Worm (Caenorhabditis elegans) whole organism, mixed stage, embryonic: ENCODE measurements around the gene kqt-1.

Experiments used
- M03D4.4 ChIP-seq: sonication (generic microtip); optimal IDR thresholded peaks from 2 replicates; lab custom pipeline; 2017; ENCODE audit warnings: mild to moderate bottlenecking, missing genetic modification characterization, missing compliant biosample characterization
- bed-3 ChIP-seq: fragments of 200-800 bp; sonication (Bioruptor generic); optimal IDR thresholded peaks from 3 replicates; lab custom pipeline; 2018; ENCODE audit warnings: mild to moderate bottlenecking, missing genetic modification characterization, moderate library complexity, missing compliant biosample characterization
- blmp-1 ChIP-seq: fragments of 150-350 bp; optimal IDR thresholded peaks from 2 replicates; lab custom pipeline; 2014; ENCODE audit warnings: missing biosample characterization, missing genetic modification characterization
- ceh-39 ChIP-seq: fragments of 150-350 bp; optimal IDR thresholded peaks from 2 replicates; lab custom pipeline; 2014; ENCODE audit warnings: missing biosample characterization, missing genetic modification characterization
- ceh-83 ChIP-seq: fragments of 200-800 bp; sonication (Bioruptor generic); optimal IDR thresholded peaks from 2 replicates; lab custom pipeline; 2018; ENCODE audit warnings: mild to moderate bottlenecking, missing genetic modification characterization, missing compliant biosample characterization
- ces-1 ChIP-seq: fragments of 150-350 bp; optimal IDR thresholded peaks from 2 replicates; lab custom pipeline; 2014; ENCODE audit warnings: missing biosample characterization, missing genetic modification reagents, missing genetic modification characterization
- cnd-1 ChIP-seq: fragments of 200-800 bp; sonication (Bioruptor generic); optimal IDR thresholded peaks from 2 replicates; lab custom pipeline; 2018; ENCODE audit warnings: mild to moderate bottlenecking, missing genetic modification characterization, missing compliant biosample characterization
- drap-1 ChIP-seq: fragments of 200-800 bp; sonication (Bioruptor generic); optimal IDR thresholded peaks from 3 replicates; lab custom pipeline; 2018; ENCODE audit warnings: mild to moderate bottlenecking, missing genetic modification characterization, missing compliant biosample characterization
- elt-1 ChIP-seq: sonication (generic microtip); optimal IDR thresholded peaks from 2 replicates; lab custom pipeline; 2017; ENCODE audit warnings: missing genetic modification characterization, mild to moderate bottlenecking, missing compliant biosample characterization, antibody characterized with exemption, moderate library complexity, borderline replicate concordance; ENCODE audit not compliant: insufficient read depth
- flh-1 ChIP-seq: fragments of 200-800 bp; sonication (Bioruptor generic); optimal IDR thresholded peaks from 2 replicates; lab custom pipeline; 2018; ENCODE audit warnings: mild to moderate bottlenecking, missing genetic modification characterization, moderate library complexity, missing compliant biosample characterization
- ham-2 ChIP-seq: fragments of 200-800 bp; sonication (Bioruptor generic); optimal IDR thresholded peaks from 2 replicates; lab custom pipeline; 2018; ENCODE audit warnings: mild to moderate bottlenecking, missing genetic modification characterization, missing compliant biosample characterization
- hlh-1 ChIP-seq: fragments of 150-350 bp; optimal IDR thresholded peaks from 2 replicates; lab custom pipeline; 2014; ENCODE audit warnings: missing biosample characterization, missing genetic modification reagents, missing genetic modification characterization
- lin-13 ChIP-seq: fragments of 150-350 bp; optimal IDR thresholded peaks from 2 replicates; lab custom pipeline; 2014; ENCODE audit warnings: missing biosample characterization, missing genetic modification characterization
- lin-32 ChIP-seq: fragments of 200-800 bp; sonication (Bioruptor generic); optimal IDR thresholded peaks from 2 replicates; lab custom pipeline; 2018; ENCODE audit warnings: mild to moderate bottlenecking, missing genetic modification characterization, missing compliant biosample characterization
- lsy-2 ChIP-seq: fragments of 150-350 bp; optimal IDR thresholded peaks from 2 replicates; lab custom pipeline; 2014; ENCODE audit warnings: missing biosample characterization, missing genetic modification characterization
- mab-5 ChIP-seq: fragments of 150-350 bp; optimal IDR thresholded peaks from 2 replicates; lab custom pipeline; 2014; ENCODE audit warnings: missing biosample characterization, missing genetic modification characterization
- mep-1 ChIP-seq: fragments of 150-350 bp; optimal IDR thresholded peaks from 2 replicates; lab custom pipeline; 2017; ENCODE audit warnings: missing biosample characterization, missing genetic modification reagents, missing genetic modification characterization, inconsistent platforms
- mls-2 ChIP-seq: sonication (generic microtip); optimal IDR thresholded peaks from 2 replicates; lab custom pipeline; 2016; ENCODE audit warnings: mild to moderate bottlenecking, missing genetic modification characterization, moderate library complexity, missing compliant biosample characterization
- nhr-12 ChIP-seq: fragments of 150-350 bp; optimal IDR thresholded peaks from 2 replicates; lab custom pipeline; 2014; ENCODE audit warnings: missing biosample characterization, missing genetic modification characterization
- nhr-2 ChIP-seq: fragments of 150-350 bp; optimal IDR thresholded peaks from 2 replicates; lab custom pipeline; 2014; ENCODE audit warnings: missing biosample characterization, missing genetic modification characterization
- nhr-237 ChIP-seq: fragments of 150-350 bp; optimal IDR thresholded peaks from 2 replicates; lab custom pipeline; 2014; ENCODE audit warnings: missing biosample characterization, missing genetic modification characterization
- nhr-76 ChIP-seq: sonication (generic microtip); optimal IDR thresholded peaks from 2 replicates; lab custom pipeline; 2017; ENCODE audit warnings: missing biosample characterization, missing genetic modification characterization
- sem-2 ChIP-seq: fragments of 200-800 bp; sonication (Bioruptor generic); optimal IDR thresholded peaks from 2 replicates; lab custom pipeline; 2018; ENCODE audit warnings: mild to moderate bottlenecking, missing genetic modification characterization, missing compliant biosample characterization
- snpc-4 ChIP-seq: fragments of 150-350 bp; optimal IDR thresholded peaks from 2 replicates; lab custom pipeline; 2014; ENCODE audit warnings: missing biosample characterization, missing genetic modification characterization
- sptf-1 ChIP-seq: sonication (generic microtip); optimal IDR thresholded peaks from 2 replicates; lab custom pipeline; 2017; ENCODE audit warnings: mild to moderate bottlenecking, missing genetic modification characterization, moderate library complexity, missing compliant biosample characterization
- tbx-8 ChIP-seq: fragments of 200-800 bp; sonication (Bioruptor generic); optimal IDR thresholded peaks from 2 replicates; lab custom pipeline; 2018; ENCODE audit warnings: mild to moderate bottlenecking, missing genetic modification characterization, moderate library complexity, missing compliant biosample characterization
- unc-120 ChIP-seq: sonication (generic microtip); optimal IDR thresholded peaks from 2 replicates; lab custom pipeline; 2017; ENCODE audit warnings: missing genetic modification characterization, missing compliant biosample characterization; ENCODE audit not compliant: poor library complexity, severe bottlenecking
- unc-39 ChIP-seq: fragments of 150-350 bp; optimal IDR thresholded peaks from 2 replicates; lab custom pipeline; 2014; ENCODE audit warnings: missing biosample characterization, missing genetic modification characterization
- unc-62 ChIP-seq: fragments of 150-350 bp; optimal IDR thresholded peaks from 2 replicates; lab custom pipeline; 2014; ENCODE audit warnings: missing biosample characterization, missing genetic modification reagents, missing genetic modification characterization
- zip-8 ChIP-seq: fragments of 150-350 bp; optimal IDR thresholded peaks from 2 replicates; lab custom pipeline; 2014; ENCODE audit warnings: missing biosample characterization, missing genetic modification characterization
- ztf-11 ChIP-seq: fragments of 150-350 bp; optimal IDR thresholded peaks from 2 replicates; lab custom pipeline; 2014; ENCODE audit warnings: missing biosample characterization, missing genetic modification characterization

kqt-1 gene

ce11 chrX:6640570-6641199 is 21.9 kb downstream of the kqt-1 start, which contains the start of gene nhr-120:
nhr-120 (minus strand) TSS chrX:6640620.
- TF ChIP-seq ham-2 (GFP tag; lab: Kevin White, UChicago) (no peak), mls-2 (tag; lab: Kevin White, UChicago) (no peak), lin-32 (GFP tag; lab: Kevin White, UChicago) (no peak), lin-13 (tag; lab: Kevin White, UChicago) (no peak), zip-8 (tag; lab: Kevin White, UChicago) (no peak), hlh-1 (tag; lab: Kevin White, UChicago) (no peak), unc-120 (tag; lab: Kevin White, UChicago) (no peak), sptf-1 (tag; lab: Kevin White, UChicago) (no peak), tbx-8 (GFP tag; lab: Kevin White, UChicago) (no peak), ceh-39 (no peak), sem-2 (GFP tag; lab: Kevin White, UChicago) (no peak), ces-1 (GFP tag; lab: Kevin White, UChicago) (no peak), unc-39 (tag; lab: Kevin White, UChicago) (no peak), cnd-1 (tag; lab: Kevin White, UChicago) (no peak), nhr-2 (tag; lab: Kevin White, UChicago) (no peak), M03D4.4 (tag; lab: Kevin White, UChicago) (no peak), nhr-76 (tag; lab: Kevin White, UChicago) (no peak), blmp-1 (tag; lab: Kevin White, UChicago) (no peak), snpc-4 (tag; lab: Kevin White, UChicago) (no peak)
- TF ChIP-seq, all 35 proteins: peak for 0

- TF ChIP-seq cnd-1 (tag; lab: Kevin White, UChicago) = no peak
- no peak for TF ChIP-seq ces-1 (GFP tag; lab: Kevin White, UChicago)
- TF ChIP-seq snpc-4 (tag; lab: Kevin White, UChicago) = no peak
- TF ChIP-seq zip-8 (tag; lab: Kevin White, UChicago) = no peak
- no peak for TF ChIP-seq lsy-2 (tag; lab: Kevin White, UChicago)
- TF ChIP-seq blmp-1 (tag; lab: Kevin White, UChicago) = no peak
- no peak for TF ChIP-seq flh-1 (GFP tag; lab: Kevin White, UChicago)
- no peak for TF ChIP-seq drap-1 (GFP tag; lab: Kevin White, UChicago)
- TF ChIP-seq nhr-237 (tag; lab: Kevin White, UChicago) = no peak
- no peak for TF ChIP-seq lin-32 (GFP tag; lab: Kevin White, UChicago)
- TF ChIP-seq nhr-12 = no peak
- TF ChIP-seq elt-1 = no peak
- no peak for TF ChIP-seq ceh-83
- TF ChIP-seq unc-39 (tag; lab: Kevin White, UChicago) = no peak
- TF ChIP-seq nhr-76 (tag; lab: Kevin White, UChicago) = no peak
- TF ChIP-seq lin-13 (tag; lab: Kevin White, UChicago) = no peak
- no peak for TF ChIP-seq ztf-11 (tag; lab: Kevin White, UChicago)
- no peak for TF ChIP-seq mep-1 (tag; lab: Kevin White, UChicago)
- TF ChIP-seq unc-62 = no peak
- no peak for TF ChIP-seq ceh-39
These were observed 22.7 kb downstream of the kqt-1 start for ce11 chrX:6641509-6641908.

ce11 chrX:6642798-6643197 is 24.0 kb downstream of the kqt-1 start:
- TF ChIP-seq zip-8 (tag; lab: Kevin White, UChicago) (no peak), hlh-1 (tag; lab: Kevin White, UChicago) (no peak), mab-5 (tag; lab: Kevin White, UChicago) (no peak), blmp-1 (tag; lab: Kevin White, UChicago) (no peak), snpc-4 (tag; lab: Kevin White, UChicago) (no peak), drap-1 (GFP tag; lab: Kevin White, UChicago) (no peak), flh-1 (GFP tag; lab: Kevin White, UChicago) (no peak), ceh-83 (no peak), nhr-76 (tag; lab: Kevin White, UChicago) (no peak), nhr-12 (no peak), unc-39 (tag; lab: Kevin White, UChicago) (no peak), lsy-2 (tag; lab: Kevin White, UChicago) (no peak), lin-32 (GFP tag; lab: Kevin White, UChicago) (no peak), ham-2 (GFP tag; lab: Kevin White, UChicago) (no peak), cnd-1 (tag; lab: Kevin White, UChicago) (no peak), ceh-39 (no peak), ztf-11 (tag; lab: Kevin White, UChicago) (no peak), nhr-2 (tag; lab: Kevin White, UChicago) (no peak), unc-62 (no peak), bed-3 (GFP tag; lab: Kevin White, UChicago) (no peak)
